Worm (Caenorhabditis elegans): Measurements from ENCODE around the gene nhr-32.

nhr-32 gene

ce11 chrX:13264550-13264949 is 12.8 kb downstream of the nhr-32 start (continued):
- TF ChIP-seq sox-4 (tag; optimal IDR thresholded peaks at IDR 0.05) (no peak), lin-39 (tag; optimal IDR thresholded peaks at IDR 0.05) (no peak), nhr-85 (tag) (no peak), lin-35 (GFP tag; optimal IDR thresholded peaks at IDR 0.05) (peak in 1 of 2 experiments; percentile 50), sptf-1 (tag; optimal IDR thresholded peaks at IDR 0.05) (no peak), ztf-11 (tag; optimal IDR thresholded peaks at IDR 0.05) (no peak), pax-3 (tag; optimal IDR thresholded peaks at IDR 0.05) (no peak), lin-14 (GFP tag; optimal IDR thresholded peaks at IDR 0.05) (peak; percentile 52), mab-9 (GFP tag; IDR thresholded peaks at IDR 0.05) (no peak; the same call in 1 of the 2 replicates), jun-1 (tag; optimal IDR thresholded peaks at IDR 0.05) (peak; percentile 54), ceh-63 (GFP tag; optimal IDR thresholded peaks at IDR 0.05) (no peak), dpl-1 (GFP tag; optimal IDR thresholded peaks at IDR 0.05) (no peak), mep-1 (tag; optimal IDR thresholded peaks at IDR 0.05) (peak; percentile 51), aly-2 (tag; optimal IDR thresholded peaks at IDR 0.05) (no peak), hlh-4 (tag; optimal IDR thresholded peaks at IDR 0.05) (no peak)

ce11 chrX:13267230-13267629 is 15.5 kb downstream of the nhr-32 start, which contains the start of gene cyp-14A1:
Gene cyp-14A1, minus strand, starts transcription at chrX:13267355.
- TF ChIP-seq alr-1 (tag; optimal IDR thresholded peaks at IDR 0.05; ENCODE audit: borderline replicate concordance), result no peak
- peak in 3 of 6 experiments; percentile 35 to 56 (median 48) for TF ChIP-seq elt-3 (tag; optimal IDR thresholded peaks at IDR 0.05)
- peak; percentile 45 for TF ChIP-seq nhr-85 (tag)
- TF ChIP-seq nhr-20 (tag; optimal IDR thresholded peaks at IDR 0.05), result peak; percentile 43

ce11 chrX:13269586-13269985 is 17.8 kb downstream of the nhr-32 start, which contains the start of gene cyp-14A2:
Gene cyp-14A2, minus strand, starts transcription at chrX:13269686.
- TF ChIP-seq egl-13 (tag; optimal IDR thresholded peaks at IDR 0.05) (no peak), blmp-1 (tag; optimal IDR thresholded peaks at IDR 0.05) (peak; percentile 31)

DNA sequence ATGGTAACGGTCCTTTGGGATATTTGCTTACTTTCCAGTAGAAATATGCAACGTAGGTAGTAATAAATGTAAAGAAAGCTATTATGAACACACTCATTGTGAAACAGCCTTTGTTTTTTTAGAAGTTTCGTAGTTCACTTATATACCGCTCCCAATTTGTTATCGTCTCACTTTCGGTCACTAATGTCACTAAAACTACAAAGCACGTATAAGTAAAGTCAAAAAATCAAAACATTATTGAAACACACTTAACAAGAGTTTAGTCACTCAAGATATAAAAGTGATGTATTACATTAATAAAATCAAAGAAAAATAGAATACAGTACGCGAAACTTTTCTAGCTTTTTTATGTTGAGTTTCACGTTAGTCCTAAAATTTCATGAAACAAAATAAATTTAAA is 22.3 kb downstream of the nhr-32 start, which contains the start of gene cyp-14A3:
Gene cyp-14A3, minus strand, starts transcription at position 101 of the 400 bp plus-strand sequence.
- TF ChIP-seq ceh-8 (GFP tag; optimal IDR thresholded peaks at IDR 0.05), result no peak
- no peak for TF ChIP-seq snpc-4 (tag; optimal IDR thresholded peaks at IDR 0.05)

DNA sequence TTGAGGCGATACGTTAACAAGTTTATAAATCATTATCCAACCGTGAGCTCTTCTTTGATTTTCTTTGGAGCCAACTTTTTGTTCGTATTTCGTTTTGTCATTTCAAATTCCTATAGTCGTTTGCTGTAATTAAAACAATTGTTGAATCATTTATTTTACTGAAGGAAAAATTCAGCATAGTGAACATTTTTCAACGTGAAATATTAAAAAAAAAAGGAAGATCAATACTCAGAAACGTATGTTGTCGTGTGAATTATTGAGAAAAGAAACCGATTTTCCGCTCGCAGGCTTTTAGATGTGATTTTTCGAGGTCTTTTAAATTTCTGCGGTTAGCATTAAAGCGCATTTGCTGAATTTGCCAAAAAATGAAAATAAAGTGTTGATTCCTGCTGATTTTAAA is 27.1 kb downstream of the nhr-32 start, which contains the start of gene phf-33:
Gene phf-33, minus strand, starts transcription at position 101 of the 400 bp plus-strand sequence.
- no peak for TF ChIP-seq lir-3 (tag; optimal IDR thresholded peaks at IDR 0.05; ENCODE audit: poor library complexity)
- TF ChIP-seq hlh-17 (GFP tag; optimal IDR thresholded peaks at IDR 0.05; ENCODE audit: borderline replicate concordance), result no peak
- TF ChIP-seq sup-37 (GFP tag; optimal IDR thresholded peaks at IDR 0.05), result no peak
- TF ChIP-seq unc-62 (GFP tag; optimal IDR thresholded peaks at IDR 0.05), result no peak
- no peak for TF ChIP-seq ceh-63 (GFP tag; optimal IDR thresholded peaks at IDR 0.05)
- TF ChIP-seq nhr-237 (tag; optimal IDR thresholded peaks at IDR 0.05), result no peak
- TF ChIP-seq unc-86 (tag; optimal IDR thresholded peaks at IDR 0.05), result no peak
- TF ChIP-seq pax-3 (tag; optimal IDR thresholded peaks at IDR 0.05), result no peak
- no peak for TF ChIP-seq aly-2 (tag; optimal IDR thresholded peaks at IDR 0.05)
- TF ChIP-seq unc-98 (GFP tag; IDR thresholded peaks at IDR 0.05), result no peak
- TF ChIP-seq Y116A8C.19 (tag; optimal IDR thresholded peaks at IDR 0.05; ENCODE audit: borderline replicate concordance), result no peak

DNA sequence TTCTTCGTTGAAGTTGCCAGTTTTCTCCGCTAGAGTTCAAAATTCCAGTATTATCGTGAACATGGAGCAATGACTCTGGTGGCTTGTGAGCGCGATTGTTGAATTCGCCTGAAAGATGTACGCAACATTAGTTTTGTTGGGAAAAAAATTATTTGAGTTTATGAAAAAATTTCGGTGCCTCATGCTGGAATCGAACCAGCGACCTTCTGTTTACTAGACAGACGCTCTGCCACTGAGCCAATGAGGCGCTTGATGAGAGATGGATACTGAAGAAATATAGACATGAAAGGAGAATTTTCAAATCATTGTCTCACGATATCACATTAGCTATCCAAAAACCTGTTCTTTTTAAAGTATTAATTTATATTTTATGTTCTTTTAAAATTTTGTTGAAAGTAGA is 31.7 kb downstream of the nhr-32 start:
- TF ChIP-seq skn-1 (tag; optimal IDR thresholded peaks at IDR 0.05) (no peak), nhr-20 (tag; optimal IDR thresholded peaks at IDR 0.05) (peak; percentile 13), ces-1 (GFP tag; optimal IDR thresholded peaks at IDR 0.05) (no peak), lin-35 (GFP tag; optimal IDR thresholded peaks at IDR 0.05) (peak in 1 of 2 experiments; percentile 13), ceh-82 (tag; optimal IDR thresholded peaks at IDR 0.05) (peak in 1 of 3 experiments; percentile 2), nhr-90 (tag; optimal IDR thresholded peaks at IDR 0.05; ENCODE audit: poor library complexity) (peak; percentile 12), C04F5.9 (tag; optimal IDR thresholded peaks at IDR 0.05) (no peak)
